Worm (Caenorhabditis elegans): ENCODE results near the gene flp-11.
A peak's percentile ranks its signal among the peaks of the same experiment; 100 is the strongest.

Gene flp-11

DNA sequence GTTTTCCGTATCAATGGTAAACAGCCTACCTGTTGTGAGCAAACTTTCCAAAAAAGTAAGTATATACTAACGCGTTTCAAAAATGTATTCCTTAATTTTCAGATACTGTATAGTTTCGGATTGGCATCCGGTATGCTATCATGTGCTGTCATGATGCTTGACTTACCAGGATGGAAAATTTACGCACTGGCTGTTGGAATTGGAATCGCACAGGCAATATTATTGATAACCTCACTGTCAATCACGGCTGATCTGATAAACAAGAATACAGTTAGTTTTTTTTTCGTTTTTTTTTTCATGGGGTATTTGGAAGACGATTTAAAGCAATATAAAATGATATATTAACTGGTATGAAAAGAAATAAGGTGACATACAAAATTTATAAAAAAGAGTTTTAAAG lies 6.1 kb downstream of the flp-11 start:
- TF ChIP-seq peb-1 (tag; optimal IDR thresholded peaks at IDR 0.05): no peak
- no peak for TF ChIP-seq ztf-11 (tag; optimal IDR thresholded peaks at IDR 0.05)
- no peak for TF ChIP-seq ztf-4 (tag; optimal IDR thresholded peaks at IDR 0.05)
- TF ChIP-seq sma-9 (GFP tag; optimal IDR thresholded peaks at IDR 0.05): no peak
- TF ChIP-seq sma-9 (tag; optimal IDR thresholded peaks at IDR 0.05): no peak
- TF ChIP-seq mdl-1 (tag; optimal IDR thresholded peaks at IDR 0.05): no peak
- TF ChIP-seq dmd-4 (tag; optimal IDR thresholded peaks at IDR 0.05): no peak
- no peak for TF ChIP-seq mab-5 (tag; optimal IDR thresholded peaks at IDR 0.05)
- no peak for TF ChIP-seq lin-11 (tag; optimal IDR thresholded peaks at IDR 0.05)
- TF ChIP-seq ceh-16 (tag; optimal IDR thresholded peaks at IDR 0.05): no peak
- no peak for TF ChIP-seq nhr-6 (tag; optimal IDR thresholded peaks at IDR 0.05)

DNA sequence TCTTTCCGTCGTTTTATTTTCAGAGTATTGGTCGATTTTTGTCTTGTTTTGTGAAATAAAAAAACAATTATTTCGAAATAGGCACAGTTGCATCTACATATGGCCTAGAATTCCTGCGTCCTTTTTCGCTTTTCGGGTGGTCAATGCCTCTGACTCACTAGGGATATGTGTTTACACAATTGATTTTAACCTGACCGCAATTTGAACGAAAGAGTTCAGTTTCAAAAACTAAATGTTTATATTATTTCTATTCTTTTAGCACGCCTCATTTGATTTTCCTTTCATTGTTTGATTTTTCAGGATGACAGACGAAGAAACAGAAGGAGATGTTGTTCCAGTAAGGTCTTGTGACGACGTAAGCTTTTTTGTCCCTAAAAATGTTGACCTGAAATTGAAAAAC lies 10.1 kb downstream of the flp-11 start, which contains the start of gene mfsd-12:
Gene mfsd-12, plus strand, starts transcription at position 301 of the 400 bp plus-strand sequence.
- TF ChIP-seq elt-1 (tag; optimal IDR thresholded peaks at IDR 0.05) (no peak), nhr-6 (tag; optimal IDR thresholded peaks at IDR 0.05) (no peak), lsy-2 (tag; optimal IDR thresholded peaks at IDR 0.05) (no peak), Y55F3AM.14 (GFP tag; optimal IDR thresholded peaks at IDR 0.05) (no peak), F13H6.1 (tag; optimal IDR thresholded peaks at IDR 0.05) (no peak), ztf-4 (tag; optimal IDR thresholded peaks at IDR 0.05) (no peak), mab-5 (tag; optimal IDR thresholded peaks at IDR 0.05) (no peak), mdl-1 (tag; optimal IDR thresholded peaks at IDR 0.05) (no peak), ZK546.5 (tag; optimal IDR thresholded peaks at IDR 0.05) (no peak), skn-1 (tag; optimal IDR thresholded peaks at IDR 0.05) (no peak)

DNA sequence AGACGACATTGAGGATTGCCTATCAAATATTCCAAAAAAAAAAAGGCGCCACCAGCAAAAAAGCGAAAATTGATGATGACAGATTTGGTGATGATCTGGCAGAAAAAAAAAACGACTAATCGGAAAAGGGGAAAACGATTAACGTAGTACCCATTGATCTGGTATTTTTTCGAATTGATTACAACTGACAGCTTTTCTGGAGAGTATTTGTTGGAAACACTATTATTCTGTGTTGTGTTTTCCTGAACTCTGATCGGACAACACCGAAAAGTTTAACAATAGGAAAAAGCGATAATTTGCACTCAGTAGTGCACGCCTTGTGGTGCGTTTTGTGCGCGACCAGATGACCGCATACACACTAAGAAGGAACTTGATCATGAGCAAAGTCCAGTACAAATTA lies 13.3 kb downstream of the flp-11 start:
- TF ChIP-seq blmp-1 (tag; optimal IDR thresholded peaks at IDR 0.05; ENCODE audit: insufficient read depth) (no peak), lsy-2 (tag; optimal IDR thresholded peaks at IDR 0.05) (no peak), snpc-4 (tag; optimal IDR thresholded peaks at IDR 0.05) (no peak), ztf-11 (tag; optimal IDR thresholded peaks at IDR 0.05) (no peak), elt-1 (tag; optimal IDR thresholded peaks at IDR 0.05) (no peak), egl-27 (tag; optimal IDR thresholded peaks at IDR 0.05) (no peak), dmd-4 (tag; optimal IDR thresholded peaks at IDR 0.05) (no peak), zag-1 (tag; optimal IDR thresholded peaks at IDR 0.05) (no peak), nhr-10 (tag; optimal IDR thresholded peaks at IDR 0.05) (no peak), nhr-23 (tag; optimal IDR thresholded peaks at IDR 0.05) (no peak), gmeb-1 (tag; optimal IDR thresholded peaks at IDR 0.05) (no peak), ama-1 (optimal IDR thresholded peaks at IDR 0.05) (no peak), nhr-12 (tag; optimal IDR thresholded peaks at IDR 0.05) (no peak), nhr-6 (tag; optimal IDR thresholded peaks at IDR 0.05) (no peak), unc-55 (GFP tag; optimal IDR thresholded peaks at IDR 0.05) (no peak), unc-62 (GFP tag; optimal IDR thresholded peaks at IDR 0.05) (no peak), ceh-16 (tag; optimal IDR thresholded peaks at IDR 0.05) (no peak), alr-1 (tag; optimal IDR thresholded peaks at IDR 0.05) (no peak)

DNA sequence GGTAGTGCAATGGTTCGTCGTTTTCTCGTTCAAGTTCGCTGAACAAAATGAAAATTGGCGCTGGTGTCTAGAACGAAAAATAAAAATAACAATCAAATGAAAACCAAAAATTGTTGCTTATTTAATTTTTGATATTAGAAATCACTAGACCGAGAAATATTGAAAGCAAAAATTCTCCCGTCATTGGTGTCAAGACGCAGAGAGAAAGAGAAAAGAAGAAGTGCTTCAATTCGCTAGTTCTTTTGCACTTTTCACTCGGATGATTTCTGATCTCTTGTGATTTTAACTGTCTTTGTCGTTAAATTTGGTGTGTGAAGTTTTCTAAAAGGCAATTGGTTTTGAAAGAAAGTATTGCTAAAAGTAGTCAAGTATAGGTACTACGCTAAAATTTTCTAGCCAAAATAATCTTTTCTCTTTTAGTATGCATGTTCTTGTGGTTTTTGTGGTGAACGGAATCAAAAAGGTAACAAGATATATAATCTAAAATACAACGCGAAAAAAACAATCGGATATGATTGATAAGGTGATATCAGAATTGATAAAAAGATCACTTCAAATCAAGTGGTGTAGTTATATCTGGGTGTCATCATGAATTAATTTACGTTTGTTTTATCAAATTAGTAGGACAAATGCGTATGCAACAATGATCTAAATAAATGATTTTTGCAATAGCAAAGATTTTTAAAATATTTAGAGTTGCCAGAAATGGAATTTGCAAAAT lies 14.8 kb downstream of the flp-11 start:
- TF ChIP-seq mbf-1 (tag; optimal IDR thresholded peaks at IDR 0.05) (no peak), F13H6.1 (tag; optimal IDR thresholded peaks at IDR 0.05) (no peak), fos-1 (tag; optimal IDR thresholded peaks at IDR 0.05) (peak; percentile 11), nhr-6 (tag; optimal IDR thresholded peaks at IDR 0.05) (no peak), ztf-11 (tag; optimal IDR thresholded peaks at IDR 0.05) (no peak), mab-5 (tag; optimal IDR thresholded peaks at IDR 0.05) (no peak), nhr-77 (tag; optimal IDR thresholded peaks at IDR 0.05) (no peak), unc-39 (tag; optimal IDR thresholded peaks at IDR 0.05) (no peak), aly-2 (tag; optimal IDR thresholded peaks at IDR 0.05) (no peak), skn-1 (tag; optimal IDR thresholded peaks at IDR 0.05) (no peak), ama-1 (optimal IDR thresholded peaks at IDR 0.05) (no peak), zag-1 (tag; optimal IDR thresholded peaks at IDR 0.05) (no peak), ztf-4 (tag; optimal IDR thresholded peaks at IDR 0.05) (no peak), lsy-2 (tag; optimal IDR thresholded peaks at IDR 0.05) (no peak), unc-55 (GFP tag; optimal IDR thresholded peaks at IDR 0.05) (peak; percentile 1), C34F6.9 (tag; optimal IDR thresholded peaks at IDR 0.05) (no peak), elt-1 (tag; optimal IDR thresholded peaks at IDR 0.05) (no peak), snpc-4 (tag; optimal IDR thresholded peaks at IDR 0.05) (no peak), gmeb-1 (tag; optimal IDR thresholded peaks at IDR 0.05) (no peak), nhr-129 (tag; optimal IDR thresholded peaks at IDR 0.05) (peak; percentile 0), blmp-1 (tag; optimal IDR thresholded peaks at IDR 0.05; ENCODE audit: insufficient read depth) (peak; percentile 74), nhr-12 (tag; optimal IDR thresholded peaks at IDR 0.05) (no peak), sma-9 (GFP tag; optimal IDR thresholded peaks at IDR 0.05) (peak; percentile 75), sma-9 (tag; optimal IDR thresholded peaks at IDR 0.05) (no peak), alr-1 (tag; optimal IDR thresholded peaks at IDR 0.05) (no peak), mdl-1 (tag; optimal IDR thresholded peaks at IDR 0.05) (no peak), nhr-23 (tag; optimal IDR thresholded peaks at IDR 0.05) (no peak), ceh-16 (tag; optimal IDR thresholded peaks at IDR 0.05) (no peak), nhr-21 (tag; optimal IDR thresholded peaks at IDR 0.05) (no peak), peb-1 (tag; optimal IDR thresholded peaks at IDR 0.05) (no peak)

Measured in whole organism, L2 larva.